Worm (Caenorhabditis elegans) whole organism, L1 larva: Measurements from ENCODE around the gene irld-50.

Source experiments
- C16A3.4 ChIP-seq: fragments of 150-350 bp; optimal IDR thresholded peaks from 2 replicates; lab custom pipeline; 2014; ENCODE audit warnings: missing biosample characterization, missing genetic modification characterization
- Y116A8C.19 ChIP-seq: sonication (generic microtip); optimal IDR thresholded peaks from 2 replicates; lab custom pipeline; 2016; ENCODE audit warnings: missing compliant biosample characterization, missing genetic modification characterization, borderline replicate concordance
- aha-1 ChIP-seq: fragments of 150-350 bp; optimal IDR thresholded peaks from 2 replicates; lab custom pipeline; 2014; ENCODE audit warnings: missing biosample characterization, missing genetic modification characterization
- ama-1 ChIP-seq: fragments of 150-350 bp; optimal IDR thresholded peaks from 2 replicates; lab custom pipeline; 2014
- ceh-8 ChIP-seq: fragments of 200-800 bp; sonication (Bioruptor generic); optimal IDR thresholded peaks from 2 replicates; lab custom pipeline; 2018; ENCODE audit warnings: mild to moderate bottlenecking, missing genetic modification characterization, moderate library complexity, missing compliant biosample characterization
- ceh-82 ChIP-seq, 3 experiments: fragments of 150-350 bp in 1 of 3; sonication (generic microtip) in 2 of 3; optimal IDR thresholded peaks; 2 replicates each; lab custom pipeline; 2014 to 2017; ENCODE audit warnings: missing biosample characterization in 3 of 3, missing genetic modification characterization in 3 of 3
- ceh-90 ChIP-seq: sonication (generic microtip); optimal IDR thresholded peaks from 2 replicates; lab custom pipeline; 2016; ENCODE audit warnings: missing genetic modification characterization, missing compliant biosample characterization
- dsc-1 ChIP-seq: sonication (generic microtip); optimal IDR thresholded peaks from 2 replicates; lab custom pipeline; 2016; ENCODE audit warnings: mild to moderate bottlenecking, missing genetic modification characterization, missing compliant biosample characterization
- efl-1 ChIP-seq, 4 experiments: fragments of 150-350 bp; optimal IDR thresholded peaks in 3 of 4; peaks in 1 of 4; 1 replicate in 1 of 4; 2 replicates in 3 of 4; lab custom pipeline; 2014; ENCODE audit warnings: missing biosample characterization in 2 of 4, missing genetic modification characterization in 2 of 4, missing genetic modification reagents in 2 of 4
- egl-13 ChIP-seq: sonication (generic microtip); optimal IDR thresholded peaks from 2 replicates; lab custom pipeline; 2016; ENCODE audit warnings: missing genotype, missing genetic modification reagents, missing genetic modification characterization, missing compliant biosample characterization
- elt-2 ChIP-seq: sonication (generic microtip); optimal IDR thresholded peaks from 2 replicates; lab custom pipeline; 2016; ENCODE audit warnings: missing genetic modification characterization, mild to moderate bottlenecking, inconsistent platforms, missing compliant biosample characterization, missing genetic modification reagents
- fkh-10 ChIP-seq: sonication (generic microtip); optimal IDR thresholded peaks from 2 replicates; lab custom pipeline; 2017; ENCODE audit warnings: missing biosample characterization, missing genetic modification reagents, missing genetic modification characterization
- fkh-4 ChIP-seq: sonication (generic microtip); optimal IDR thresholded peaks from 2 replicates; lab custom pipeline; 2016; ENCODE audit warnings: missing compliant biosample characterization, missing genetic modification characterization, borderline replicate concordance
- fos-1 ChIP-seq: fragments of 150-350 bp; optimal IDR thresholded peaks from 2 replicates; lab custom pipeline; 2014; ENCODE audit warnings: missing biosample characterization, missing genetic modification characterization
- grh-1 ChIP-seq: fragments of 200-800 bp; sonication (Bioruptor generic); IDR thresholded peaks from 2 replicates; pipeline ENCODE4 v1.3.6; 2022; ENCODE audit warnings: missing genetic modification reagents, missing genetic modification characterization, missing compliant biosample characterization
- irx-1 ChIP-seq: sonication (generic microtip); optimal IDR thresholded peaks from 2 replicates; lab custom pipeline; 2016; ENCODE audit warnings: missing genetic modification characterization, missing compliant biosample characterization
- isw-1 ChIP-seq: fragments of 200-800 bp; sonication (Bioruptor generic); IDR thresholded peaks from 2 replicates; pipeline ENCODE4 v1.3.6; 2022; ENCODE audit warnings: missing genetic modification characterization, missing compliant biosample characterization
- lin-13 ChIP-seq: fragments of 150-350 bp; optimal IDR thresholded peaks from 2 replicates; lab custom pipeline; 2014; ENCODE audit warnings: missing biosample characterization, missing genetic modification reagents, missing genetic modification characterization
- lin-14 ChIP-seq: fragments of 200-800 bp; sonication (Bioruptor generic); optimal IDR thresholded peaks from 2 replicates; lab custom pipeline; 2018; ENCODE audit warnings: mild to moderate bottlenecking, missing genetic modification characterization, moderate library complexity, missing compliant biosample characterization
- lir-3 ChIP-seq: sonication (generic microtip); optimal IDR thresholded peaks from 2 replicates; lab custom pipeline; 2016; ENCODE audit warnings: mild to moderate bottlenecking, missing genetic modification characterization, moderate library complexity, missing compliant biosample characterization; ENCODE audit not compliant: poor library complexity
- lsy-2 ChIP-seq, 2 experiments: fragments of 150-350 bp; optimal IDR thresholded peaks; 2 replicates each; lab custom pipeline; 2014; ENCODE audit warnings: missing biosample characterization in 2 of 2, missing genetic modification characterization in 2 of 2
- mdl-1 ChIP-seq, 2 experiments: fragments of 150-350 bp; optimal IDR thresholded peaks; 2 replicates each; lab custom pipeline; 2014 to 2017; ENCODE audit warnings: missing biosample characterization in 2 of 2, missing genetic modification characterization in 2 of 2, inconsistent platforms in 1 of 2
- mef-2 ChIP-seq: fragments of 150-350 bp; optimal IDR thresholded peaks from 2 replicates; lab custom pipeline; 2014; ENCODE audit warnings: missing biosample characterization, missing genetic modification characterization
- nhr-12 ChIP-seq: sonication (generic microtip); optimal IDR thresholded peaks from 2 replicates; lab custom pipeline; 2017; ENCODE audit warnings: missing biosample characterization, missing genetic modification characterization
- nhr-19 ChIP-seq: fragments of 200-800 bp; sonication (Bioruptor generic); conservative IDR thresholded peaks from 2 replicates; pipeline ENCODE4 v1.3.6; 2022; ENCODE audit warnings: missing genetic modification characterization, missing compliant biosample characterization
- nhr-237 ChIP-seq: fragments of 150-350 bp; optimal IDR thresholded peaks from 2 replicates; lab custom pipeline; 2014; ENCODE audit warnings: missing biosample characterization, missing genetic modification characterization
- nhr-28 ChIP-seq: fragments of 150-350 bp; optimal IDR thresholded peaks from 2 replicates; lab custom pipeline; 2014; ENCODE audit warnings: missing biosample characterization, missing genetic modification characterization
- nhr-47 ChIP-seq: sonication (generic microtip); optimal IDR thresholded peaks from 2 replicates; lab custom pipeline; 2016; ENCODE audit warnings: mild to moderate bottlenecking, missing genetic modification characterization, moderate library complexity, missing compliant biosample characterization
- nhr-71 ChIP-seq: sonication (generic microtip); optimal IDR thresholded peaks from 2 replicates; lab custom pipeline; 2016; ENCODE audit warnings: mild to moderate bottlenecking, missing genetic modification characterization, moderate library complexity, missing compliant biosample characterization
- nhr-85 ChIP-seq: sonication (generic microtip); peaks from one replicate; lab custom pipeline; 2016; ENCODE audit warnings: missing genetic modification characterization, inconsistent platforms, missing compliant biosample characterization
- nhr-90 ChIP-seq: sonication (generic microtip); optimal IDR thresholded peaks from 2 replicates; lab custom pipeline; 2016; ENCODE audit warnings: mild to moderate bottlenecking, missing genetic modification characterization, missing compliant biosample characterization; ENCODE audit not compliant: poor library complexity
- rnt-1 ChIP-seq: sonication (generic microtip); optimal IDR thresholded peaks from 2 replicates; lab custom pipeline; 2016; ENCODE audit warnings: mild to moderate bottlenecking, missing genetic modification characterization, moderate library complexity, missing compliant biosample characterization
- skn-1 ChIP-seq: fragments of 150-350 bp; optimal IDR thresholded peaks from 2 replicates; lab custom pipeline; 2014; ENCODE audit warnings: missing biosample characterization, missing genetic modification characterization
- snpc-4 ChIP-seq: fragments of 150-350 bp; optimal IDR thresholded peaks from 2 replicates; lab custom pipeline; 2014; ENCODE audit warnings: missing biosample characterization, missing genetic modification characterization
- snu-23 ChIP-seq: sonication (generic microtip); optimal IDR thresholded peaks from 2 replicates; lab custom pipeline; 2016; ENCODE audit warnings: missing genetic modification characterization, missing compliant biosample characterization
- sox-4 ChIP-seq: sonication (generic microtip); optimal IDR thresholded peaks from 2 replicates; lab custom pipeline; 2016; ENCODE audit warnings: missing genetic modification characterization, missing compliant biosample characterization
- swsn-7 ChIP-seq: sonication (generic microtip); optimal IDR thresholded peaks from 2 replicates; lab custom pipeline; 2016; ENCODE audit warnings: missing genetic modification characterization, missing compliant biosample characterization
- tbx-2 ChIP-seq: sonication (generic microtip); optimal IDR thresholded peaks from 2 replicates; lab custom pipeline; 2016; ENCODE audit warnings: missing genetic modification characterization, missing compliant biosample characterization
- tlp-1 ChIP-seq: fragments of 150-350 bp; optimal IDR thresholded peaks from 2 replicates; lab custom pipeline; 2014; ENCODE audit warnings: missing biosample characterization, missing genetic modification characterization
- unc-130 ChIP-seq: fragments of 150-350 bp; optimal IDR thresholded peaks from 2 replicates; lab custom pipeline; 2017; ENCODE audit warnings: missing biosample characterization, missing genetic modification characterization, inconsistent platforms
- unc-62 ChIP-seq: fragments of 150-350 bp; optimal IDR thresholded peaks from 2 replicates; lab custom pipeline; 2014; ENCODE audit warnings: missing biosample characterization, missing genetic modification reagents, missing genetic modification characterization
- unc-98 ChIP-seq: fragments of 200-800 bp; sonication (Bioruptor generic); IDR thresholded peaks from 2 replicates; pipeline ENCODE4 v1.3.6; 2022; ENCODE audit warnings: missing genetic modification characterization, missing compliant biosample characterization
- vab-15 ChIP-seq: sonication (generic microtip); optimal IDR thresholded peaks from 2 replicates; lab custom pipeline; 2017; ENCODE audit warnings: missing genotype, mild to moderate bottlenecking, missing genetic modification characterization, missing compliant biosample characterization
- xbp-1 ChIP-seq: sonication (generic microtip); optimal IDR thresholded peaks from 2 replicates; lab custom pipeline; 2016; ENCODE audit warnings: missing genetic modification characterization, missing compliant biosample characterization
- zag-1 ChIP-seq: fragments of 150-350 bp; optimal IDR thresholded peaks from 2 replicates; lab custom pipeline; 2014; ENCODE audit warnings: missing biosample characterization, missing genetic modification characterization
- zip-4 ChIP-seq: fragments of 200-800 bp; sonication (Bioruptor generic); optimal IDR thresholded peaks from 2 replicates; lab custom pipeline; 2018; ENCODE audit warnings: mild to moderate bottlenecking, missing genetic modification characterization, moderate library complexity, missing compliant biosample characterization

The irld-50 gene

DNA sequence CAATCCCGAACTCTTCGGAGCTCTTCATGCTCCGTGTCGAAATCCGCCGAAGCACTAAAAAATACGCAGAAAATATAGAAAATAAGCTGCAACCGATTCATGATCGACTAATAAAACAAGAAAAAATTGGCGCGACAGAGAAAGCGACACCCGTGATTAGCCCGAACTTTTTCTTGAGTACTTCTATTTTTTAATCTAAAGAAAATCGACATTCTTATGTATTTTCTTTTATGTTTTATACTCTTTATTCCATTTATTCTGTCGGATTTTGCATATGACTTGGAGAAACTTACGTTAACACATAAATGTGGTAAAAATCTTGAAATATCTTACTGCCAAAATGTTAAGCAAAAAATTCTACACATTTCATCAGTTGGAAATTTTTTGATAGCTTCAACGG is at the start of gene irld-50, which contains the start of gene irld-49:
Gene irld-50 (minus strand): TSS at position 101 of the 400 bp plus-strand sequence.
Gene irld-49 (plus strand): TSS at position 211 of the 400 bp plus-strand sequence.
- no peak for TF ChIP-seq snpc-4 (tag; lab: Kevin White, UChicago)
- no peak for TF ChIP-seq fkh-10 (GFP tag; lab: Kevin White, UChicago)
- TF ChIP-seq aha-1: no peak
- TF ChIP-seq unc-98 (GFP tag; lab: Robert Waterston, UW): no peak
- no peak for TF ChIP-seq sox-4 (tag; lab: Kevin White, UChicago)
- no peak for TF ChIP-seq zag-1 (tag; lab: Kevin White, UChicago)
- TF ChIP-seq unc-62 (GFP tag; lab: Kevin White, UChicago): no peak
- TF ChIP-seq, all 84 proteins: peak for 0

DNA sequence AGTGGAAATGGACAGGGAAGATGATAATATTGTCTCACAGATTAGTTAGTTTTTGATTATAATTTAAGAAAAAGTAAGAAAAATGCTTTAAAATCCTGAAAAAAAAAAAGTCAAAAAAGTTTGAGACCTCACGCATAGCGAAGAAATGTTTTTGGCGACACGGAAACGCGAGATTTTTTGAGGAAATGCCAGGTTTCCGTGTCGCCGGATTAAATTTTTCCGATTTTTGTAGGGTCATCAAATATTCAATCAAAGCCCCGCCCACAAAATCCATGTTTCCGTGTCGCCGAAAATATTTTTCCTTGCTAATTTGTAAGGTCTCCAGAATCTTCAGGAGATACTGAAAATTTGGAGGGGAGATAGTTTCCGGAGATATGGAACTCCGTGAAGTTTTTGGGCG is 48.4 kb upstream of the irld-50 start:
- TF ChIP-seq nhr-28 (tag; lab: Kevin White, UChicago) (no peak), lir-3 (tag; lab: Kevin White, UChicago) (peak; percentile 56), ceh-90 (tag; lab: Kevin White, UChicago) (no peak), egl-13 (tag; lab: Kevin White, UChicago) (peak; percentile 33), nhr-85 (tag; lab: Kevin White, UChicago) (peak; percentile 44), rnt-1 (tag; lab: Kevin White, UChicago) (peak; percentile 40), nhr-47 (tag; lab: Kevin White, UChicago) (peak; percentile 8), skn-1 (tag; lab: Kevin White, UChicago) (no peak), isw-1 (GFP tag; lab: Robert Waterston, UW) (peak; percentile 27), nhr-237 (tag; lab: Kevin White, UChicago) (no peak), grh-1 (GFP tag; lab: Robert Waterston, UW) (no peak), unc-98 (GFP tag; lab: Robert Waterston, UW) (peak; percentile 62), efl-1 (optimal IDR thresholded peaks at IDR 0.05; lab: Kevin White, UChicago) (no peak), efl-1 (GFP tag; optimal IDR thresholded peaks at IDR 0.05 in 1 of 2; lab: Kevin White, UChicago) (peak in 1 of 2 experiments; percentile 72), tbx-2 (no peak), fkh-4 (tag; lab: Kevin White, UChicago) (peak; percentile 21)

DNA sequence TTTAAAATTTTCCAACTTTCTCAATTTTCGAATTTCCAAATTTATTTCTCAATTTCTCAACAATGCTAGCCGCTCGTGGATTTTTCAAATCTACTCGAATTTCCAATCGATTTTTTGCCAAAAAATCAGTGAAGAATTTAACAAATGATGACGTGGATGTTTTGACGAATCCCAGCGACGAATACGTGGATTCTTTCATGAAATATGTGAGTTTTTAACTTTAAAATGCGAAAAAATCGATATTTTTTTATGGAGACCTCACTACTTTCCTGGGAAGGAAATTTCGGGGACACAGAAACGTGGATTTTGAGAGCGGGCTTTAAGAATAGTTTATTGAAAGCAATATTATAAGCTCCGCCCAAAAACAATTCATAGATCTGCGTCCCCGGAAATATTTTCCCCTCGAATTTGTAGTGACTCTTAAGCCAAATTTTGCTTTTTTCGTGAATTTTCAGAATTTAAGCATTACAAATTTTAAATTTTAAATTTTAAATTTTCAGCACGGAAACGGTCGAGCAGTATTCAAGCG is 47.8 kb upstream of the irld-50 start, which contains the start of gene K08A2.2:
Gene K08A2.2 (plus strand): TSS at position 51 of the 529 bp plus-strand sequence.
- TF ChIP-seq elt-2 (tag; lab: Kevin White, UChicago): peak; percentile 28
- TF ChIP-seq fos-1 (tag; lab: Kevin White, UChicago): no peak
- TF ChIP-seq tbx-2: peak; percentile 11
- TF ChIP-seq Y116A8C.19 (tag; lab: Kevin White, UChicago): no peak
- TF ChIP-seq lsy-2 (tag; optimal IDR thresholded peaks at IDR 0.05; lab: Kevin White, UChicago): no peak
- TF ChIP-seq mef-2: no peak
- TF ChIP-seq efl-1 (optimal IDR thresholded peaks at IDR 0.05; lab: Kevin White, UChicago): peak in 1 of 2 experiments; percentile 24
- peak in 1 of 2 experiments; percentile 64 for TF ChIP-seq efl-1 (GFP tag; optimal IDR thresholded peaks at IDR 0.05 in 1 of 2; lab: Kevin White, UChicago)
- peak; percentile 31 for TF ChIP-seq nhr-90 (tag; lab: Kevin White, UChicago)
- peak; percentile 77 for TF ChIP-seq lir-3 (tag; lab: Kevin White, UChicago)
- no peak for TF ChIP-seq nhr-28 (tag; lab: Kevin White, UChicago)
- no peak for TF ChIP-seq swsn-7 (tag; lab: Kevin White, UChicago)
- TF ChIP-seq nhr-71: peak; percentile 35
- no peak for TF ChIP-seq nhr-237 (tag; lab: Kevin White, UChicago)
- peak; percentile 36 for TF ChIP-seq nhr-19
- no peak for TF ChIP-seq ama-1 (lab: Kevin White, UChicago)
- no peak for TF ChIP-seq snu-23 (GFP tag; lab: Kevin White, UChicago)
- no peak for TF ChIP-seq tlp-1
- peak; percentile 17 for TF ChIP-seq xbp-1 (tag; lab: Kevin White, UChicago)
- TF ChIP-seq egl-13 (tag; lab: Kevin White, UChicago): peak; percentile 16
- no peak for TF ChIP-seq C16A3.4 (tag; lab: Kevin White, UChicago)
- TF ChIP-seq zip-4 (GFP tag; lab: Kevin White, UChicago): no peak
- TF ChIP-seq ceh-82 (tag; optimal IDR thresholded peaks at IDR 0.05; lab: Kevin White, UChicago): no peak
- TF ChIP-seq vab-15 (tag; lab: Kevin White, UChicago): no peak
- peak; percentile 51 for TF ChIP-seq rnt-1 (tag; lab: Kevin White, UChicago)
- TF ChIP-seq mdl-1 (tag; optimal IDR thresholded peaks at IDR 0.05; lab: Kevin White, UChicago): no peak
- TF ChIP-seq lin-14 (GFP tag; lab: Kevin White, UChicago): no peak
- TF ChIP-seq nhr-12 (tag; lab: Kevin White, UChicago): no peak
- TF ChIP-seq lin-13 (GFP tag; lab: Kevin White, UChicago): no peak
- TF ChIP-seq ceh-8 (GFP tag; lab: Kevin White, UChicago): no peak
- peak; percentile 73 for TF ChIP-seq unc-98 (GFP tag; lab: Robert Waterston, UW)
- no peak for TF ChIP-seq unc-130
- TF ChIP-seq irx-1 (tag; lab: Kevin White, UChicago): no peak
- peak; percentile 17; the same call in 1 of the 2 replicates for TF ChIP-seq isw-1 (GFP tag; lab: Robert Waterston, UW)
- no peak for TF ChIP-seq dsc-1 (tag; lab: Kevin White, UChicago)
- TF ChIP-seq zag-1 (tag; lab: Kevin White, UChicago): no peak
